Worm (Caenorhabditis elegans) whole organism, L4 larva: ENCODE results near the gene crp-1.
A peak's percentile ranks its signal among the peaks of the same experiment; 100 is the strongest.

Experiments used
- D1046.2 ChIP-seq: fragments of 200-800 bp; sonication (Bioruptor generic); IDR thresholded peaks from 2 replicates; pipeline ENCODE4 v1.3.6; 2022; ENCODE audit warnings: missing genetic modification characterization, missing compliant biosample characterization
- F37D6.2 ChIP-seq: sonication (generic microtip); optimal IDR thresholded peaks from 2 replicates; lab custom pipeline; 2016; ENCODE audit warnings: mild to moderate bottlenecking, missing genetic modification characterization, missing compliant biosample characterization
- F44E2.7 ChIP-seq: fragments of 200-800 bp; sonication (Bioruptor generic); IDR thresholded peaks from 2 replicates; pipeline ENCODE4 v2.1.2; 2022; ENCODE audit warnings: missing genetic modification characterization, missing compliant biosample characterization
- F49E8.2 ChIP-seq: sonication (generic microtip); optimal IDR thresholded peaks from 2 replicates; lab custom pipeline; 2016; ENCODE audit warnings: missing compliant biosample characterization, mild to moderate bottlenecking, missing genetic modification characterization, borderline replicate concordance
- R02D3.7 ChIP-seq: fragments of 150-350 bp; sonication (generic microtip); optimal IDR thresholded peaks from 3 replicates; lab custom pipeline; 2014; ENCODE audit warnings: missing biosample characterization, missing genetic modification characterization
- T26A8.4 ChIP-seq: fragments of 200-800 bp; sonication (Bioruptor generic); IDR thresholded peaks from 2 replicates; pipeline ENCODE4 v1.3.6; 2022; ENCODE audit warnings: missing genetic modification characterization, missing compliant biosample characterization
- Y75B8A.6 ChIP-seq: fragments of 200-800 bp; sonication (Bioruptor generic); IDR thresholded peaks from 2 replicates; pipeline ENCODE4 v1.3.6; 2022; ENCODE audit warnings: missing genetic modification reagents, missing genetic modification characterization, missing compliant biosample characterization
- ZK337.2 ChIP-seq: fragments of 200-800 bp; sonication (Bioruptor generic); IDR thresholded peaks from 2 replicates; pipeline ENCODE4 v1.3.6; 2022; ENCODE audit warnings: missing genetic modification reagents, missing genetic modification characterization, missing compliant biosample characterization
- aha-1 ChIP-seq: fragments of 150-350 bp; peaks from one replicate; lab custom pipeline; 2014; ENCODE audit warnings: missing biosample characterization, missing genetic modification characterization
- ama-1 ChIP-seq: fragments of 150-350 bp; optimal IDR thresholded peaks from 2 replicates; lab custom pipeline; 2014; ENCODE audit warnings: inconsistent platforms, mixed read lengths
- ceh-44 ChIP-seq: fragments of 200-800 bp; sonication (Bioruptor generic); IDR thresholded peaks from 2 replicates; pipeline ENCODE4 v1.3.6; 2022; ENCODE audit warnings: missing genetic modification reagents, missing genetic modification characterization, missing compliant biosample characterization
- daf-12 ChIP-seq: fragments of 150-350 bp; optimal IDR thresholded peaks from 2 replicates; lab custom pipeline; 2014; ENCODE audit warnings: missing biosample characterization, missing genetic modification reagents, missing genetic modification characterization
- daf-16 ChIP-seq, 3 experiments: sonication (generic microtip); optimal IDR thresholded peaks; 2 replicates each; lab custom pipeline; 2016 to 2017; ENCODE audit warnings: missing genetic modification characterization in 3 of 3, missing genetic modification reagents in 3 of 3, mild to moderate bottlenecking in 2 of 3, missing compliant biosample characterization in 2 of 3, missing biosample characterization in 1 of 3, moderate library complexity in 1 of 3
- daf-19 ChIP-seq: fragments of 200-800 bp; sonication (Bioruptor generic); conservative IDR thresholded peaks from 2 replicates; pipeline ENCODE4 v1.3.6; 2022; ENCODE audit warnings: missing genetic modification characterization, missing compliant biosample characterization
- daf-8 ChIP-seq: fragments of 200-800 bp; sonication (Bioruptor generic); IDR thresholded peaks from 2 replicates; pipeline ENCODE4 v1.3.6; 2022; ENCODE audit warnings: missing genetic modification characterization, missing compliant biosample characterization
- dmd-6 ChIP-seq: fragments of 200-800 bp; sonication (Bioruptor generic); IDR thresholded peaks from 2 replicates; pipeline ENCODE4 v1.3.6; 2022; ENCODE audit warnings: missing genetic modification reagents, missing genetic modification characterization, missing compliant biosample characterization
- dmd-9 ChIP-seq: fragments of 200-800 bp; sonication (Bioruptor generic); IDR thresholded peaks from 2 replicates; pipeline ENCODE4 v1.3.6; 2022; ENCODE audit warnings: missing genetic modification reagents, missing genetic modification characterization, missing compliant biosample characterization
- egl-27 ChIP-seq: sonication (generic microtip); optimal IDR thresholded peaks from 3 replicates; lab custom pipeline; 2017; ENCODE audit warnings: missing biosample characterization, missing genetic modification reagents, missing genetic modification characterization
- hlh-11 ChIP-seq: fragments of 200-800 bp; sonication (Bioruptor generic); optimal IDR thresholded peaks from 2 replicates; lab custom pipeline; 2018; ENCODE audit warnings: mild to moderate bottlenecking, missing genetic modification characterization, missing compliant biosample characterization
- hlh-30 ChIP-seq: sonication (generic microtip); optimal IDR thresholded peaks from 2 replicates; lab custom pipeline; 2017; ENCODE audit warnings: antibody characterized with exemption, mild to moderate bottlenecking, missing genetic modification characterization, missing compliant biosample characterization; ENCODE audit not compliant: insufficient read depth
- hmg-1.1 ChIP-seq: fragments of 200-800 bp; sonication (Bioruptor generic); IDR thresholded peaks from 2 replicates; pipeline ENCODE4 v1.3.6; 2022; ENCODE audit warnings: missing genetic modification reagents, missing genetic modification characterization, missing compliant biosample characterization
- lin-15B ChIP-seq: fragments of 150-350 bp; sonication (generic microtip); optimal IDR thresholded peaks from 3 replicates; lab custom pipeline; 2014; ENCODE audit warnings: missing biosample characterization, missing genetic modification characterization
- madf-5 ChIP-seq, 2 experiments: fragments of 200-800 bp; sonication (Bioruptor generic); IDR thresholded peaks; 2 replicates each; pipeline ENCODE4 v1.3.6; 2022; ENCODE audit warnings: missing compliant biosample characterization in 2 of 2, missing genetic modification characterization in 2 of 2
- madf-9 ChIP-seq: fragments of 200-800 bp; sonication (Bioruptor generic); conservative IDR thresholded peaks from 2 replicates; pipeline ENCODE4 v1.3.6; 2022; ENCODE audit warnings: missing genetic modification reagents, missing genetic modification characterization, missing compliant biosample characterization
- nhr-10 ChIP-seq: fragments of 150-350 bp; optimal IDR thresholded peaks from 2 replicates; lab custom pipeline; 2014; ENCODE audit warnings: missing biosample characterization, missing genetic modification characterization
- nhr-11 ChIP-seq: fragments of 150-350 bp; optimal IDR thresholded peaks from 2 replicates; lab custom pipeline; 2014; ENCODE audit warnings: missing biosample characterization, missing genetic modification characterization
- nhr-28 ChIP-seq: fragments of 150-350 bp; optimal IDR thresholded peaks from 2 replicates; lab custom pipeline; 2014; ENCODE audit warnings: missing biosample characterization, missing genetic modification characterization
- nhr-41 ChIP-seq: fragments of 200-800 bp; sonication (Bioruptor generic); IDR thresholded peaks from 2 replicates; pipeline ENCODE4 v1.3.6; 2022; ENCODE audit warnings: missing genetic modification reagents, missing genetic modification characterization, missing compliant biosample characterization
- nhr-42 ChIP-seq: fragments of 200-800 bp; sonication (Bioruptor generic); IDR thresholded peaks from 2 replicates; pipeline ENCODE4 v1.3.6; 2022; ENCODE audit warnings: missing genetic modification characterization, missing compliant biosample characterization
- nhr-6 ChIP-seq: fragments of 150-350 bp; optimal IDR thresholded peaks from 2 replicates; lab custom pipeline; 2014; ENCODE audit warnings: missing biosample characterization, missing genetic modification characterization
- saeg-2 ChIP-seq: fragments of 200-800 bp; sonication (Bioruptor generic); IDR thresholded peaks from 2 replicates; pipeline ENCODE4 v1.3.6; 2022; ENCODE audit warnings: missing genetic modification reagents, missing genetic modification characterization, missing compliant biosample characterization
- skn-1 ChIP-seq: fragments of 150-350 bp; optimal IDR thresholded peaks from 2 replicates; lab custom pipeline; 2014; ENCODE audit warnings: missing biosample characterization, missing genetic modification characterization
- spr-3 ChIP-seq: fragments of 200-800 bp; sonication (Bioruptor generic); optimal IDR thresholded peaks from 2 replicates; lab custom pipeline; 2018; ENCODE audit warnings: mild to moderate bottlenecking, missing genetic modification characterization, missing compliant biosample characterization
- unc-130 ChIP-seq: sonication (generic microtip); optimal IDR thresholded peaks from 2 replicates; lab custom pipeline; 2016; ENCODE audit warnings: missing genetic modification reagents, missing genetic modification characterization, missing compliant biosample characterization
- unc-39 ChIP-seq: sonication (generic microtip); optimal IDR thresholded peaks from 2 replicates; lab custom pipeline; 2017; ENCODE audit warnings: missing biosample characterization, missing genetic modification characterization
- unc-62 ChIP-seq, 3 experiments: fragments of 150-350 bp in 1 of 3; sonication (generic microtip); optimal IDR thresholded peaks in 2 of 3; peaks in 1 of 3; 1 replicate in 1 of 3; 2 replicates in 2 of 3; lab custom pipeline; 2014 to 2017; ENCODE audit warnings: missing biosample characterization in 3 of 3, missing genetic modification characterization in 3 of 3, missing genetic modification reagents in 3 of 3, missing genotype in 1 of 3
- zag-1 ChIP-seq: fragments of 150-350 bp; optimal IDR thresholded peaks from 2 replicates; lab custom pipeline; 2014; ENCODE audit warnings: missing biosample characterization, missing genetic modification characterization
- zfp-3 ChIP-seq: fragments of 200-800 bp; sonication (Bioruptor generic); conservative IDR thresholded peaks from 2 replicates; pipeline ENCODE4 v1.3.6; 2022; ENCODE audit warnings: missing genetic modification reagents, missing genetic modification characterization, missing compliant biosample characterization

Gene crp-1

DNA sequence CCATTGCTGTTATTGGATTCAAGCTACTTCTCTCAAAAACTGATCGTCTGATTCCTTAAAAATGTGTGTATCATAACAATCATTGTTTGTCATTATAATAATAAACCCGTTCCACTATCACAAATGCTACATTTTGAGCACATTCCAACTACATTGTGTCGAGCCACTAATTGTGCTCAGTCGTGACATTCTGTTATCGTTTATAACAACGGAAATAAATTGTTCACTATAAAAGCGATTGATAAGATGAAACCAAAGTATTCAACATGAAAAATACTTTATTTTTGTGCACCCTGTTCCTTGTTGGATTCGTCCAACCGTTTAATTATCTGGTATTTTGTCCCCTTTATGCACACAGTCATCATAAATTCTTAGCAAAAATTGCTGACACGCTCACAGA, 14.8 kb downstream of the crp-1 start, which contains the start of gene ugt-33 (continued):
- TF ChIP-seq hmg-1.1 (GFP tag; lab: Robert Waterston, UW) (no peak), lin-15B (no peak), ceh-44 (GFP tag; lab: Robert Waterston, UW) (no peak), skn-1 (tag; lab: Kevin White, UChicago) (no peak), T26A8.4 (GFP tag; lab: Robert Waterston, UW) (no peak), ZK337.2 (GFP tag; lab: Robert Waterston, UW) (no peak), nhr-28 (tag; lab: Kevin White, UChicago) (peak; percentile 97), aha-1 (tag; lab: Kevin White, UChicago) (peak; percentile 81), R02D3.7 (no peak), Y75B8A.6 (GFP tag; lab: Robert Waterston, UW) (no peak), dmd-6 (GFP tag; lab: Robert Waterston, UW) (peak; percentile 37; the same call in 1 of the 2 replicates), egl-27 (tag; lab: Kevin White, UChicago) (no peak), F49E8.2 (tag; lab: Kevin White, UChicago) (no peak), hlh-11 (tag; lab: Kevin White, UChicago) (peak; percentile 56), saeg-2 (GFP tag; lab: Robert Waterston, UW) (no peak), hlh-30 (tag; lab: Kevin White, UChicago) (no peak), daf-16 (GFP tag; optimal IDR thresholded peaks at IDR 0.05; lab: Kevin White, UChicago) (no peak), daf-16 (tag; optimal IDR thresholded peaks at IDR 0.05; lab: Kevin White, UChicago) (peak; percentile 63), madf-5 (GFP tag; IDR thresholded peaks at IDR 0.05; lab: Robert Waterston, UW) (no peak), D1046.2 (no peak), daf-12 (tag; lab: Kevin White, UChicago) (no peak), F44E2.7 (GFP tag; lab: Robert Waterston, UW) (no peak), spr-3 (no peak), nhr-42 (GFP tag; lab: Robert Waterston, UW) (no peak), unc-39 (tag; lab: Kevin White, UChicago) (no peak), nhr-41 (GFP tag; lab: Robert Waterston, UW) (no peak), nhr-6 (tag; lab: Kevin White, UChicago) (no peak), daf-19 (no peak)

DNA sequence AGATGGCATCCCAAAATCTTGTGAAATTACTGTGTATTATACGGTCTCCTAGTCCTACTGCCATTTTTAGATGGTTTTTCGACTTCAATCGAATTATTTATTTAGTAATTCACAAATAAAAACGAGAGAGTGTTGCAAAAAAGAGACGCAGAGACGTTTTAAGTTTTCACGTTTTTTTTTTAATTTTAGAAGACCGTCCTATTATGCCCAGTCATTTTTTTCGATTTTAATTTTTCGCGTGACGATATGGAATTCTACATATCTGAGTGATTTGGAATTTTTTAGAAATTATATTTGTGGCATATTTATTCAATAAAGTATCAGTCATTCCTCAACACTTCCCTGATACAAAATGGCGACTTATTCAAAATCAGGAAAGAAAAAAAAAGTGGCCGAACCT, 18.4 kb downstream of the crp-1 start, which contains the start of gene C35A5.4:
Gene C35A5.4 (plus strand): TSS at position 301 of the 400 bp plus-strand sequence.
- TF ChIP-seq unc-130 (GFP tag; lab: Kevin White, UChicago) (no peak), unc-62 (GFP tag; optimal IDR thresholded peaks at IDR 0.05 in 1 of 2; lab: Kevin White, UChicago) (peak in 1 of 2 experiments; percentile 28), unc-62 (tag; optimal IDR thresholded peaks at IDR 0.05; lab: Kevin White, UChicago) (no peak)

DNA sequence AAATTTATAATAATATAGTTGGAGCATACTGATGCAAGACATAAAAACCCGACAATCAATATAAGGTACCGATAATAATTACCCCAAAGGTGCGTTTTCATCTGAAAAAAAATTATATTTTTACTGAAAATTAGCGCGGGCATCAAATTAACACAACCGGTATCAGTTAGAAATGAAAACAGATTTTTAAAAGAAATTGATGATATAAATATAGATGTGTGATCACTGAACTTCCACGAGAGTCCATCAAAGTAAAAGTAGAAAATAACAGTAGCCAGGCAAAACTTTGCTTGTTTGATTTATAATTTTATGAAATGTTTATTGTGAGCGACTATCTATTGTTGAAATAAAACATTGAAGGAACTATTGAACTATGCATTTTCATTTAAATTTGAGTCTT, 22.9 kb downstream of the crp-1 start, which contains the start of gene C35A5.3:
Gene C35A5.3 (minus strand): TSS at position 101 of the 400 bp plus-strand sequence.
- TF ChIP-seq egl-27 (tag; lab: Kevin White, UChicago), result no peak
- TF ChIP-seq ama-1 (lab: Kevin White, UChicago), result no peak
- TF ChIP-seq nhr-10 (tag; lab: Kevin White, UChicago), result no peak
- no peak for TF ChIP-seq ZK337.2 (GFP tag; lab: Robert Waterston, UW)
- no peak for TF ChIP-seq daf-8
- no peak for TF ChIP-seq madf-9 (GFP tag; lab: Robert Waterston, UW)
- no peak for TF ChIP-seq zag-1 (tag; lab: Kevin White, UChicago)
- TF ChIP-seq F37D6.2 (tag; lab: Kevin White, UChicago), result no peak
- TF ChIP-seq dmd-9, result no peak
- TF ChIP-seq zfp-3 (GFP tag; lab: Robert Waterston, UW), result no peak
- TF ChIP-seq nhr-11 (tag; lab: Kevin White, UChicago), result no peak
